Worm (Caenorhabditis elegans) whole organism, late embryonic: ENCODE results near the gene gst-28.
"Not testable (repeated sequence)": the region's sequence is repeated elsewhere in the genome, so short reads cannot be mapped to it uniquely, and the experiment has no call there.

Source experiments
- C08G9.2 ChIP-seq: sonication (generic microtip); optimal IDR thresholded peaks from 2 replicates; lab custom pipeline; 2016; ENCODE audit warnings: mild to moderate bottlenecking, missing genetic modification characterization, moderate library complexity, missing compliant biosample characterization
- C38D4.7 ChIP-seq: fragments of 200-800 bp; sonication (Bioruptor generic); optimal IDR thresholded peaks from 2 replicates; lab custom pipeline; 2018; ENCODE audit warnings: mild to moderate bottlenecking, missing genetic modification characterization, moderate library complexity, missing compliant biosample characterization
- T23F11.4 ChIP-seq: fragments of 200-800 bp; sonication (Bioruptor generic); optimal IDR thresholded peaks from 2 replicates; lab custom pipeline; 2018; ENCODE audit warnings: mild to moderate bottlenecking, missing genetic modification characterization, missing compliant biosample characterization
- ahr-1 ChIP-seq: sonication (generic microtip); optimal IDR thresholded peaks from 2 replicates; lab custom pipeline; 2016; ENCODE audit warnings: missing genetic modification characterization, missing compliant biosample characterization
- ama-1 ChIP-seq: fragments of 150-350 bp; optimal IDR thresholded peaks from 2 replicates; lab custom pipeline; 2014
- ceh-14 ChIP-seq: sonication (generic microtip); optimal IDR thresholded peaks from 2 replicates; lab custom pipeline; 2016; ENCODE audit warnings: missing genotype, missing genetic modification characterization, missing compliant biosample characterization
- ceh-18 ChIP-seq: sonication (generic microtip); optimal IDR thresholded peaks from 2 replicates; lab custom pipeline; 2016; ENCODE audit warnings: missing genetic modification characterization, missing compliant biosample characterization
- ceh-2 ChIP-seq: sonication (generic microtip); optimal IDR thresholded peaks from 2 replicates; lab custom pipeline; 2016; ENCODE audit warnings: missing genotype, missing genetic modification characterization, missing compliant biosample characterization
- ceh-24 ChIP-seq: sonication (generic microtip); optimal IDR thresholded peaks from 2 replicates; lab custom pipeline; 2016; ENCODE audit warnings: mild to moderate bottlenecking, missing genetic modification characterization, missing compliant biosample characterization
- ceh-30 ChIP-seq: fragments of 150-350 bp; optimal IDR thresholded peaks from 2 replicates; lab custom pipeline; 2014; ENCODE audit warnings: missing biosample characterization, missing genetic modification characterization
- ceh-48 ChIP-seq: sonication (generic microtip); optimal IDR thresholded peaks from 2 replicates; lab custom pipeline; 2016; ENCODE audit warnings: missing genetic modification characterization, inconsistent platforms, missing compliant biosample characterization
- dmd-4 ChIP-seq: sonication (generic microtip); optimal IDR thresholded peaks from 2 replicates; lab custom pipeline; 2016; ENCODE audit warnings: borderline replicate concordance, missing genetic modification characterization, missing compliant biosample characterization
- dve-1 ChIP-seq: sonication (generic microtip); optimal IDR thresholded peaks from 2 replicates; lab custom pipeline; 2017; ENCODE audit warnings: antibody characterized with exemption, mild to moderate bottlenecking, missing genetic modification characterization, missing compliant biosample characterization
- elt-2 ChIP-seq: sonication (generic microtip); optimal IDR thresholded peaks from 2 replicates; lab custom pipeline; 2016; ENCODE audit warnings: missing genetic modification reagents, missing genetic modification characterization, missing compliant biosample characterization
- fax-1 ChIP-seq: sonication (generic microtip); optimal IDR thresholded peaks from 2 replicates; lab custom pipeline; 2016; ENCODE audit warnings: missing genotype, missing genetic modification characterization, missing compliant biosample characterization
- fkh-6 ChIP-seq: sonication (generic microtip); optimal IDR thresholded peaks from 2 replicates; lab custom pipeline; 2016; ENCODE audit warnings: missing genetic modification characterization, missing compliant biosample characterization
- hlh-13 ChIP-seq: fragments of 200-800 bp; sonication (Bioruptor generic); optimal IDR thresholded peaks from 2 replicates; lab custom pipeline; 2018; ENCODE audit warnings: mild to moderate bottlenecking, missing genetic modification characterization, missing compliant biosample characterization
- hlh-15 ChIP-seq: sonication (generic microtip); optimal IDR thresholded peaks from 2 replicates; lab custom pipeline; 2016; ENCODE audit warnings: missing genetic modification characterization, missing compliant biosample characterization
- hlh-30 ChIP-seq: sonication (generic microtip); optimal IDR thresholded peaks from 2 replicates; lab custom pipeline; 2017; ENCODE audit warnings: antibody characterized with exemption, missing genetic modification characterization, missing compliant biosample characterization; ENCODE audit not compliant: insufficient read depth
- hlh-6 ChIP-seq: sonication (generic microtip); optimal IDR thresholded peaks from 2 replicates; lab custom pipeline; 2016; ENCODE audit warnings: missing genotype, missing genetic modification characterization, missing compliant biosample characterization
- hlh-8 ChIP-seq: sonication (generic microtip); optimal IDR thresholded peaks from 2 replicates; lab custom pipeline; 2016; ENCODE audit warnings: missing genotype, missing genetic modification characterization, missing compliant biosample characterization
- lim-6 ChIP-seq: sonication (generic microtip); optimal IDR thresholded peaks from 2 replicates; lab custom pipeline; 2016; ENCODE audit warnings: missing genetic modification characterization, missing compliant biosample characterization
- mec-3 ChIP-seq: sonication (generic microtip); optimal IDR thresholded peaks from 2 replicates; lab custom pipeline; 2016; ENCODE audit warnings: borderline replicate concordance, missing genetic modification characterization, missing compliant biosample characterization
- nhr-11 ChIP-seq: fragments of 150-350 bp; optimal IDR thresholded peaks from 2 replicates; lab custom pipeline; 2014; ENCODE audit warnings: missing biosample characterization, missing genetic modification characterization
- nhr-232 ChIP-seq: sonication (generic microtip); optimal IDR thresholded peaks from 2 replicates; lab custom pipeline; 2016; ENCODE audit warnings: missing genetic modification characterization, missing compliant biosample characterization
- odd-2 ChIP-seq: sonication (generic microtip); optimal IDR thresholded peaks from 2 replicates; lab custom pipeline; 2017; ENCODE audit warnings: antibody characterized with exemption, mild to moderate bottlenecking, missing genetic modification characterization, missing compliant biosample characterization
- pag-3 ChIP-seq: sonication (generic microtip); optimal IDR thresholded peaks from 2 replicates; lab custom pipeline; 2016; ENCODE audit warnings: missing compliant biosample characterization, missing genetic modification characterization, borderline replicate concordance
- pax-1 ChIP-seq: fragments of 150-350 bp; optimal IDR thresholded peaks from 2 replicates; lab custom pipeline; 2014; ENCODE audit warnings: missing biosample characterization, missing genetic modification characterization
- pha-4 ChIP-seq: fragments of 150-350 bp; optimal IDR thresholded peaks from 2 replicates; lab custom pipeline; 2018; ENCODE audit warnings: missing biosample characterization, missing genetic modification reagents, missing genetic modification characterization
- pqm-1 ChIP-seq: sonication (generic microtip); optimal IDR thresholded peaks from 2 replicates; lab custom pipeline; 2016; ENCODE audit warnings: missing genetic modification characterization, missing compliant biosample characterization
- pros-1 ChIP-seq: fragments of 150-350 bp; optimal IDR thresholded peaks from 2 replicates; lab custom pipeline; 2014; ENCODE audit warnings: missing biosample characterization, missing genetic modification reagents, missing genetic modification characterization
- ref-2 ChIP-seq: sonication (generic microtip); optimal IDR thresholded peaks from 2 replicates; lab custom pipeline; 2016; ENCODE audit warnings: missing genetic modification characterization, missing compliant biosample characterization
- sdc-2 ChIP-seq: sonication (generic microtip); optimal IDR thresholded peaks from 2 replicates; lab custom pipeline; 2016; ENCODE audit warnings: missing genotype, missing genetic modification characterization, missing compliant biosample characterization
- sox-2 ChIP-seq: fragments of 200-800 bp; sonication (Bioruptor generic); IDR thresholded peaks from 2 replicates; pipeline ENCODE4 v1.3.6; 2022; ENCODE audit warnings: missing genetic modification reagents, missing genetic modification characterization, missing compliant biosample characterization
- sox-4 ChIP-seq: sonication (generic microtip); optimal IDR thresholded peaks from 2 replicates; lab custom pipeline; 2017; ENCODE audit warnings: mild to moderate bottlenecking, missing genetic modification characterization, inconsistent platforms, missing compliant biosample characterization
- ttx-3 ChIP-seq: sonication (generic microtip); optimal IDR thresholded peaks from 2 replicates; lab custom pipeline; 2016; ENCODE audit warnings: missing genetic modification reagents, missing genetic modification characterization, missing compliant biosample characterization
- unc-42 ChIP-seq: sonication (generic microtip); optimal IDR thresholded peaks from 2 replicates; lab custom pipeline; 2016; ENCODE audit warnings: missing genotype, missing genetic modification characterization, missing compliant biosample characterization
- unc-55 ChIP-seq: sonication (generic microtip); optimal IDR thresholded peaks from 2 replicates; lab custom pipeline; 2017; ENCODE audit warnings: missing biosample characterization, missing genetic modification reagents, missing genetic modification characterization
- unc-86 ChIP-seq: sonication (generic microtip); optimal IDR thresholded peaks from 2 replicates; lab custom pipeline; 2016; ENCODE audit warnings: missing genetic modification characterization, missing compliant biosample characterization
- ztf-16 ChIP-seq: sonication (generic microtip); optimal IDR thresholded peaks from 2 replicates; lab custom pipeline; 2017; ENCODE audit warnings: missing genetic modification characterization, missing compliant biosample characterization

gst-28 gene

DNA sequence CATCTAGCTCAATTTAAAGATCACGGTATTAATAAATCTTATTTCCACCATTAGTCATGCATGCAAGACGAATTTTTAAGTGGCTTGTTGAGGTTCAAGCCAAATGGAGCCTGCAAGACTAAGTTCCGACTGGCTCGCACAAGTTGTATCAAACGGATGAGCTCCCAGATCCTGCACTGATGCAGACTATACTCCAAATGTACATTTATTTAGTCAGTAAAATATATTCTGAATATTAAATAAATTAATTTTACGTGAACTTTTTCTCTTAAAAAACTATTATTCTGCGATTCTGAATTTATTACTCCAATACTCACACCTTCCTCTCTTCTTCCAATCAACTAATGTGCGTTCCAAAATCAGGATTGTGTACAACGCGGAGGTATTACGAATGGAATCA lies 8.3 kb upstream of the gst-28 start, which contains the start of gene Y53F4B.36:
Y53F4B.36 (plus strand) TSS at position 301 of the 400 bp plus-strand sequence.
- no peak for TF ChIP-seq dve-1
- no peak for TF ChIP-seq mec-3 (tag; lab: Kevin White, UChicago)
- no peak for TF ChIP-seq ceh-30 (tag; lab: Kevin White, UChicago)
- no peak for TF ChIP-seq elt-2 (tag; lab: Kevin White, UChicago)
- no peak for TF ChIP-seq C08G9.2
- TF ChIP-seq dmd-4 (tag; lab: Kevin White, UChicago) = no peak

DNA sequence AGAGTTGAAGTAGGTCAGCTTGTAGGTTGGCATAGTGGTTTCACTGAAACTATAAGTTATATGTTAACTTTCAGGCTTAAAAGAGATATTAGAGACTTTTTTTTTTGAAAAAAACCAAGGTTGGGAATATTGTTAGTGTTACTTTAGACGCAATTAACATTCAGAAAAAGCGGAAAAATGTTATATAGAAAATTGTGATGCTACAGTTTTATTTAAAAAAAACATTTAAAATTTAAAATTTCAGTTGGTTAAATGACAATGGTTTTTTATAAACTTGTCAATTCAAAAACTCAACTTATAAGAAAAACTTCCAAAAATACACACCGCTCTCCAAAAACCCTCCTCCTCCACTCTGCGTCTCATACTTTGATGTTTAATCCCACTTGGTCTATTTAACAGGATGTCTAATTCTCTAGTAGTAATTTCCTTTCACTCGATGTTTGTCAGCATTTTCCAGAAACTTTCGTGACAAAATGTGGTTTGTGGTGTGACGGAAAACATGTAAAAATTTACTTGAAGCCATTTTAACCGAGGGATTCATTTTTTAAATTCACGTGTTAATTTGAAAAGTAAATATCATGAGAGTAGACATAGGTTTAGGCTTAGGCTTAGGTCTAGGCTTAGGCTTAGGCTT lies 7.7 kb upstream of the gst-28 start, which contains the start of gene gst-31:
gst-31 (minus strand) TSS at position 51 of the 634 bp plus-strand sequence.
- TF ChIP-seq ahr-1 (tag; lab: Kevin White, UChicago) (no peak), unc-42 (no peak), ref-2 (tag; lab: Kevin White, UChicago) (no peak), hlh-8 (tag; lab: Kevin White, UChicago) (no peak), sdc-2 (no peak), pax-1 (no peak), sox-4 (tag; lab: Kevin White, UChicago) (no peak), ceh-18 (no peak), ceh-48 (tag; lab: Kevin White, UChicago) (no peak), C38D4.7 (GFP tag; lab: Kevin White, UChicago) (no peak), odd-2 (tag; lab: Kevin White, UChicago) (no peak), hlh-13 (GFP tag; lab: Kevin White, UChicago) (no peak), ceh-2 (tag; lab: Kevin White, UChicago) (no peak), hlh-30 (tag; lab: Kevin White, UChicago) (no peak), hlh-15 (tag; lab: Kevin White, UChicago) (no peak), dve-1 (no peak), fkh-6 (tag; lab: Kevin White, UChicago) (no peak), pros-1 (tag; lab: Kevin White, UChicago) (no peak), pha-4 (tag; lab: Kevin White, UChicago) (no peak), unc-55 (GFP tag; lab: Kevin White, UChicago) (no peak)
- TF ChIP-seq, all 69 proteins: peak for 0

DNA sequence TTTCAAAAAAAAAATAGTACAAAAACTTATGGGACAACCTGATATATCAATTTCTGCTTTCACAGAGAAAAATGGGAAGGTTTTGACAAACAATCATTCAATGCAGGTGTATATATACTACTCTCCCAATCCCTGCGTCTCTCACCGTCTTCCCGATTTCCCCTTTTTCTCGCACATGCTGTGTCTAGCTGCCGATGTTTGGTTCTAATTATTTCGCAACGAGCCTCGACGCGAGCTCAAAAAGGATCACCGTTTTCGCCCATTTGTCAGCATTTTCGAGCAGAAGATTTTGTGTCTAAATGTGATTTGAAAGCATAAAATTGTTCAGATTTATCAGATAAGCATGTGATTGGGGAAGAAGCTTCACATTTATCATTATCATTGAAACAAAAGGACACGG lies 5.8 kb upstream of the gst-28 start:
- TF ChIP-seq hlh-8 (tag; lab: Kevin White, UChicago) = no peak
- no peak for TF ChIP-seq ztf-16 (tag; lab: Kevin White, UChicago)

DNA sequence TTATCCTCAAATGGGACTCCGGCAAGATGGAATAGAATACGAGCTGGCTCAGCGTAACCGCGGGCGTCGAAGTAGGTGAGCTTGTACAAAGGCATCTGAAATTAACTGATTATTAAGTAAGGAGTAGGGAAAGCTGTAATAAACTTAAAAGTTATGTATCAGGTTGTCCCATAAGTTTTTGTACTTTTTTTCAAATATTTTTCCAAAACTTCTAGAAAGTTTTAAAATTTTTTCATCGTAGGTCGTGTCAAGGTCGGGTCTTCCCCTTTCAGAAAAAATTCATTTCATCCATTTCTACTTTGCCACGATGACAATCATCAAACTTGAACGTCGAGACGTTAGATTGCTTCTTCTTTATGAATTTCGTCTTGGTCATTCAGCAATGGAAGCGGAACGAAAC lies 4.4 kb upstream of the gst-28 start, which contains the start of gene gst-39:
gst-39 (minus strand) TSS at position 101 of the 400 bp plus-strand sequence.
- not testable (repeated sequence) for TF ChIP-seq sox-2 (GFP tag; lab: Robert Waterston, UW); fax-1; T23F11.4 (GFP tag; lab: Kevin White, UChicago)

- TF ChIP-seq hlh-13 (GFP tag; lab: Kevin White, UChicago) = no peak
- no peak for TF ChIP-seq dve-1
- no peak for TF ChIP-seq nhr-11 (tag; lab: Kevin White, UChicago)
- TF ChIP-seq, all 69 proteins: peak for 0
Observed at ce11 chrII:15169811-15170282, 2.5 kb upstream of the gst-28 start, which contains the start of gene gst-29. gst-29 (minus strand) TSS chrII:15169861.

DNA sequence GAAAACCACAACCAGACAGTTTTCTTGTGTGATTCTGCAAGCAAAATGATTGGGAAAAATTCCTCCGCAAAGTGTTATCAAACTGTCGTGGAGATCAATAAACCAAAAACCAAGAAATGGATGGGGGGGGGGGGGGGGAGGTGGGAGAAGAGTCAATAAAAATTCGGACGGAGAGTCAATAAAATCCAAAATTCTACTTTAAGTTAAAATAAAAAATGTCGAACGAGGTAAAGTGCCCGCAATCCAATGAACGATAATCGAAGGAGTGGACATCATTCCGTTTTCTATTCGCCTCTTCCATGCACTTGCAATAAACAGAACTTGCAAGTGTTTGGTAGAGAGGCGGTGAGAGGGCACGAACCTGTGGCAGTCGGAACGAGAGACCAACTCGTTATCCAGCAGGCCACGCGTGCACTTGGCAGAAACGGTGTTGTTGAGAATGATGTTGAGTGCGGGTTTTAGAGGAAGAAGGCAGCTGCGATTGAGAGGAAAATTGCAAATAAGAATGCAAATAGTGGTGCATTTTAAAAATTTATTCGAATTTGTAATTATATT lies 1.6 kb downstream of the gst-28 start, which contains the start of gene gst-27:
gst-27 (minus strand) TSS at position 51 of the 555 bp plus-strand sequence.
- no peak for TF ChIP-seq nhr-11 (tag; lab: Kevin White, UChicago)
- TF ChIP-seq pqm-1 (tag; lab: Kevin White, UChicago) = peak; percentile 72
- no peak for TF ChIP-seq pha-4 (tag; lab: Kevin White, UChicago)
- peak; percentile 47 for TF ChIP-seq lim-6 (tag; lab: Kevin White, UChicago)
- TF ChIP-seq ceh-24 (tag; lab: Kevin White, UChicago) = peak; percentile 55
- TF ChIP-seq fax-1 = peak; percentile 77
- peak; percentile 74 for TF ChIP-seq nhr-232
- peak; percentile 59 for TF ChIP-seq ceh-14
- no peak for TF ChIP-seq ama-1 (lab: Kevin White, UChicago)
- TF ChIP-seq sox-4 (tag; lab: Kevin White, UChicago) = peak; percentile 87
- peak; percentile 86 for TF ChIP-seq ztf-16 (tag; lab: Kevin White, UChicago)
- TF ChIP-seq unc-86 (tag; lab: Kevin White, UChicago) = peak; percentile 69
- peak; percentile 86 for TF ChIP-seq hlh-6
- peak; percentile 83 for TF ChIP-seq ceh-18
- TF ChIP-seq ref-2 (tag; lab: Kevin White, UChicago) = peak; percentile 81
- TF ChIP-seq pag-3 (tag; lab: Kevin White, UChicago) = peak; percentile 34
- TF ChIP-seq ttx-3 = peak; percentile 74
- TF ChIP-seq unc-55 (GFP tag; lab: Kevin White, UChicago) = peak; percentile 18
- peak; percentile 57 for TF ChIP-seq pros-1 (tag; lab: Kevin White, UChicago)
- peak; percentile 69 for TF ChIP-seq hlh-13 (GFP tag; lab: Kevin White, UChicago)
